Fruit fly (Drosophila melanogaster): ENCODE measurements around the gene Fad2.

DNA sequence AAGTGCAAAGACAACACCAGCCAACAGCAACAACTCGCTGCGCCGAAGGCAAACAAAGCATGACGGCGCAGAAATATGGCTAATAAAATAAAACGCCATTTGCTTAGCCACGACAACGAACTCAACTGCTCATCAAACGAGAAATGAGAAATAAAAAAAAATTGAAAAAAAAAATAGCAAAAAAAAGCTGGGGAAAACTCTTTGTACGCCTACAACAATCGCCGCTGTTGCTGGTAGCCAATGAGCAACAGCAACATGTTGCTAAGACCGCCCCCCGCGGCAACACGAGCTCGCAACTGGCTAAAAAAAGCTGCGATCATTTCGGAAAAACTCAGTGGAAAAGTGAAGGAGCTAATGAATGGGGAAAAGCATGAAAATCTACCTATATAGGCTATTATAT is 33.5 kb upstream of the Fad2 start:
- TF ChIP-seq CG12391 (tag; optimal IDR thresholded peaks at IDR 0.05) (no peak), CG13775 (GFP tag; optimal IDR thresholded peaks at IDR 0.05) (no peak), Oaz (GFP tag; IDR thresholded peaks at IDR 0.05) (no peak), CG17359 (tag; optimal IDR thresholded peaks at IDR 0.05) (no peak)
